Worm (Caenorhabditis elegans) whole organism, late embryonic: Measurements from ENCODE around the gene F41E7.2.

Experiments
- F13H6.1 ChIP-seq: sonication (generic microtip); optimal IDR thresholded peaks from 2 replicates; lab custom pipeline; 2016; ENCODE audit warnings: missing genetic modification characterization, missing compliant biosample characterization
- ceh-14 ChIP-seq: sonication (generic microtip); optimal IDR thresholded peaks from 2 replicates; lab custom pipeline; 2016; ENCODE audit warnings: missing genotype, missing genetic modification characterization, missing compliant biosample characterization
- ceh-31 ChIP-seq: sonication (generic microtip); optimal IDR thresholded peaks from 2 replicates; lab custom pipeline; 2016; ENCODE audit warnings: missing genetic modification characterization, missing compliant biosample characterization
- fkh-10 ChIP-seq: fragments of 150-350 bp; optimal IDR thresholded peaks from 2 replicates; lab custom pipeline; 2014; ENCODE audit warnings: missing biosample characterization, missing genetic modification reagents, missing genetic modification characterization
- pag-3 ChIP-seq: sonication (generic microtip); optimal IDR thresholded peaks from 2 replicates; lab custom pipeline; 2016; ENCODE audit warnings: missing compliant biosample characterization, missing genetic modification characterization, borderline replicate concordance
- pat-9 ChIP-seq: fragments of 200-800 bp; sonication (Bioruptor generic); optimal IDR thresholded peaks from 2 replicates; lab custom pipeline; 2018; ENCODE audit warnings: mild to moderate bottlenecking, missing genetic modification characterization, moderate library complexity, missing compliant biosample characterization
- pha-4 ChIP-seq: fragments of 150-350 bp; optimal IDR thresholded peaks from 2 replicates; lab custom pipeline; 2018; ENCODE audit warnings: missing biosample characterization, missing genetic modification reagents, missing genetic modification characterization

- TF ChIP-seq F13H6.1 (tag; lab: Kevin White, UChicago) (no peak), ceh-31 (tag; lab: Kevin White, UChicago) (no peak), pag-3 (tag; lab: Kevin White, UChicago) (no peak), pat-9 (tag; lab: Kevin White, UChicago) (no peak), fkh-10 (GFP tag; lab: Kevin White, UChicago) (no peak), pha-4 (no peak), ceh-14 (no peak)
Observed at ce11 chrX:10230872-10231271, 42.6 kb upstream of the F41E7.2 start.
